Worm (Caenorhabditis elegans) whole organism, young adult: ENCODE data around the gene chc-1.

ENCODE experiments used
- F22D6.2 ChIP-seq: sonication (generic microtip); optimal IDR thresholded peaks from 2 replicates; lab custom pipeline; 2016; ENCODE audit warnings: mild to moderate bottlenecking, missing genetic modification characterization, missing compliant biosample characterization
- F37B4.10 ChIP-seq: fragments of 200-800 bp; sonication (Bioruptor generic); IDR thresholded peaks from 2 replicates; pipeline ENCODE4 v1.3.6; 2022; ENCODE audit warnings: missing genetic modification characterization, missing compliant biosample characterization
- F49E8.2 ChIP-seq: sonication (generic microtip); optimal IDR thresholded peaks from 3 replicates; lab custom pipeline; 2017; ENCODE audit warnings: missing genetic modification characterization, mild to moderate bottlenecking, missing compliant biosample characterization, antibody characterized with exemption, moderate library complexity; ENCODE audit not compliant: insufficient read depth
- T07F8.4 ChIP-seq: sonication (generic microtip); optimal IDR thresholded peaks from 2 replicates; lab custom pipeline; 2016; ENCODE audit warnings: mild to moderate bottlenecking, missing genetic modification characterization, moderate library complexity, missing compliant biosample characterization
- Y53G8AR.9 ChIP-seq: fragments of 200-800 bp; sonication (Bioruptor generic); conservative IDR thresholded peaks from 2 replicates; pipeline ENCODE4 v1.3.6; 2022; ENCODE audit warnings: missing genetic modification reagents, missing genetic modification characterization, missing compliant biosample characterization
- Y67H2A.10 ChIP-seq: fragments of 200-800 bp; sonication (Bioruptor generic); conservative IDR thresholded peaks from 2 replicates; pipeline ENCODE4 v1.3.6; 2022; ENCODE audit warnings: missing genetic modification reagents, missing genetic modification characterization, missing compliant biosample characterization
- Y95B8A.8 ChIP-seq: fragments of 200-800 bp; sonication (Bioruptor generic); IDR thresholded peaks from 2 replicates; pipeline ENCODE4 v1.3.6; 2022; ENCODE audit warnings: missing genetic modification reagents, missing genetic modification characterization, missing compliant biosample characterization
- ZK185.1 ChIP-seq: sonication (generic microtip); optimal IDR thresholded peaks from 2 replicates; lab custom pipeline; 2016; ENCODE audit warnings: mild to moderate bottlenecking, missing genetic modification characterization, missing compliant biosample characterization; ENCODE audit not compliant: poor library complexity, severe bottlenecking
- aptf-2 ChIP-seq: fragments of 200-800 bp; sonication (Bioruptor generic); conservative IDR thresholded peaks from 2 replicates; pipeline ENCODE4 v1.3.6; 2022; ENCODE audit warnings: missing genetic modification reagents, missing genetic modification characterization, missing compliant biosample characterization
- attf-3 ChIP-seq: fragments of 200-800 bp; sonication (Bioruptor generic); conservative IDR thresholded peaks from 2 replicates; pipeline ENCODE4 v1.3.6; 2022; ENCODE audit warnings: missing genetic modification reagents, missing genetic modification characterization, missing compliant biosample characterization
- attf-5 ChIP-seq: fragments of 200-800 bp; sonication (Bioruptor generic); optimal IDR thresholded peaks from 2 replicates; lab custom pipeline; 2018; ENCODE audit warnings: mild to moderate bottlenecking, missing genetic modification characterization, missing compliant biosample characterization
- attf-6 ChIP-seq: fragments of 200-800 bp; sonication (Bioruptor generic); IDR thresholded peaks from 2 replicates; pipeline ENCODE4 v1.3.6; 2022; ENCODE audit warnings: missing genetic modification reagents, missing genetic modification characterization, missing compliant biosample characterization
- ccch-3 ChIP-seq: fragments of 200-800 bp; sonication (Bioruptor generic); optimal IDR thresholded peaks from 2 replicates; lab custom pipeline; 2018; ENCODE audit warnings: mild to moderate bottlenecking, missing genetic modification characterization, missing compliant biosample characterization
- cebp-1 ChIP-seq, 2 experiments: fragments of 200-800 bp in 1 of 2; sonication (Bioruptor generic) in 1 of 2; sonication (generic microtip) in 1 of 2; IDR thresholded peaks in 1 of 2; optimal IDR thresholded peaks in 1 of 2; 2 replicates each; pipeline versions ENCODE4 v1.3.6 to Lab custom; 2017 to 2022; ENCODE audit warnings: missing compliant biosample characterization in 2 of 2, missing genetic modification characterization in 2 of 2, mild to moderate bottlenecking in 1 of 2, missing genetic modification reagents in 1 of 2, moderate library complexity in 1 of 2
- cebp-2 ChIP-seq: fragments of 200-800 bp; sonication (Bioruptor generic); IDR thresholded peaks from 2 replicates; pipeline ENCODE4 v1.3.6; 2022; ENCODE audit warnings: missing genetic modification characterization, missing compliant biosample characterization
- ceh-27 ChIP-seq: fragments of 200-800 bp; sonication (Bioruptor generic); optimal IDR thresholded peaks from 2 replicates; lab custom pipeline; 2018; ENCODE audit warnings: mild to moderate bottlenecking, missing genetic modification characterization, moderate library complexity, missing compliant biosample characterization
- ceh-91 ChIP-seq: fragments of 200-800 bp; sonication (Bioruptor generic); IDR thresholded peaks from 2 replicates; pipeline ENCODE4 v1.3.6; 2022; ENCODE audit warnings: missing genetic modification reagents, missing genetic modification characterization, missing compliant biosample characterization
- dox-1 ChIP-seq: fragments of 200-800 bp; sonication (Bioruptor generic); IDR thresholded peaks from 2 replicates; pipeline ENCODE4 v1.3.6; 2022; ENCODE audit warnings: missing genetic modification reagents, missing genetic modification characterization, missing compliant biosample characterization
- dpl-1 ChIP-seq: fragments of 150-350 bp; optimal IDR thresholded peaks from 2 replicates; lab custom pipeline; 2014; ENCODE audit warnings: missing biosample characterization, missing genetic modification reagents, missing genetic modification characterization
- efl-1 ChIP-seq: fragments of 150-350 bp; optimal IDR thresholded peaks from 2 replicates; lab custom pipeline; 2014; ENCODE audit warnings: missing biosample characterization, missing genetic modification reagents, missing genetic modification characterization
- egrh-3 ChIP-seq: fragments of 200-800 bp; sonication (Bioruptor generic); IDR thresholded peaks from 2 replicates; pipeline ENCODE4 v1.3.6; 2022; ENCODE audit warnings: missing genetic modification reagents, missing genetic modification characterization, missing compliant biosample characterization
- ekl-4 ChIP-seq: fragments of 200-800 bp; sonication (Bioruptor generic); IDR thresholded peaks from 2 replicates; pipeline ENCODE4 v1.3.6; 2022; ENCODE audit warnings: missing genetic modification reagents, missing genetic modification characterization, missing compliant biosample characterization
- ets-4 ChIP-seq: fragments of 200-800 bp; sonication (Bioruptor generic); optimal IDR thresholded peaks from 2 replicates; lab custom pipeline; 2018; ENCODE audit warnings: mild to moderate bottlenecking, missing genetic modification characterization, missing compliant biosample characterization
- gei-17 ChIP-seq: fragments of 200-800 bp; sonication (Bioruptor generic); optimal IDR thresholded peaks from 2 replicates; lab custom pipeline; 2018; ENCODE audit warnings: mild to moderate bottlenecking, missing genetic modification characterization, missing compliant biosample characterization
- hsf-1 ChIP-seq: fragments of 200-800 bp; sonication (Bioruptor generic); IDR thresholded peaks from 2 replicates; pipeline ENCODE4 v1.3.6; 2022; ENCODE audit warnings: missing genetic modification reagents, missing genetic modification characterization, missing compliant biosample characterization
- let-607 ChIP-seq, 2 experiments: fragments of 200-800 bp in 1 of 2; sonication (Bioruptor generic) in 1 of 2; sonication (generic microtip) in 1 of 2; optimal IDR thresholded peaks; 2 replicates each; lab custom pipeline; 2016 to 2018; ENCODE audit warnings: mild to moderate bottlenecking in 2 of 2, missing compliant biosample characterization in 2 of 2, missing genetic modification characterization in 2 of 2, moderate library complexity in 2 of 2, missing genotype in 1 of 2
- lin-26 ChIP-seq: fragments of 200-800 bp; sonication (Bioruptor generic); IDR thresholded peaks from 2 replicates; pipeline ENCODE4 v1.3.6; 2022; ENCODE audit warnings: missing genetic modification reagents, missing genetic modification characterization, missing compliant biosample characterization
- lin-35 ChIP-seq, 3 experiments: fragments of 150-350 bp in 2 of 3; sonication (generic microtip) in 1 of 3; optimal IDR thresholded peaks; 2 replicates each; lab custom pipeline; 2014 to 2018; ENCODE audit warnings: missing biosample characterization in 3 of 3, missing genetic modification characterization in 3 of 3, missing genetic modification reagents in 3 of 3
- lir-1 ChIP-seq: fragments of 200-800 bp; sonication (Bioruptor generic); conservative IDR thresholded peaks from 2 replicates; pipeline ENCODE4 v1.3.6; 2022; ENCODE audit warnings: missing genetic modification reagents, missing genetic modification characterization, missing compliant biosample characterization
- lsl-1 ChIP-seq: fragments of 200-800 bp; sonication (Bioruptor generic); optimal IDR thresholded peaks from 2 replicates; lab custom pipeline; 2018; ENCODE audit warnings: mild to moderate bottlenecking, missing genetic modification characterization, moderate library complexity, missing compliant biosample characterization
- madf-6 ChIP-seq: fragments of 200-800 bp; sonication (Bioruptor generic); IDR thresholded peaks from 2 replicates; pipeline ENCODE4 v1.3.6; 2022; ENCODE audit warnings: missing genetic modification reagents, missing genetic modification characterization, missing compliant biosample characterization
- madf-8 ChIP-seq: fragments of 200-800 bp; sonication (Bioruptor generic); conservative IDR thresholded peaks from 2 replicates; pipeline ENCODE4 v1.3.6; 2022; ENCODE audit warnings: missing genetic modification reagents, missing genetic modification characterization, missing compliant biosample characterization
- mel-28 ChIP-seq: sonication (generic microtip); optimal IDR thresholded peaks from 2 replicates; lab custom pipeline; 2016; ENCODE audit warnings: borderline replicate concordance, mild to moderate bottlenecking, missing genetic modification characterization, missing compliant biosample characterization
- nfyb-1 ChIP-seq: fragments of 200-800 bp; sonication (Bioruptor generic); IDR thresholded peaks from 2 replicates; pipeline ENCODE4 v1.3.6; 2022; ENCODE audit warnings: missing genetic modification reagents, missing genetic modification characterization, missing compliant biosample characterization
- nhr-179 ChIP-seq: sonication (generic microtip); optimal IDR thresholded peaks from 2 replicates; lab custom pipeline; 2016; ENCODE audit warnings: mild to moderate bottlenecking, missing genetic modification characterization, missing compliant biosample characterization
- nhr-90 ChIP-seq: sonication (generic microtip); optimal IDR thresholded peaks from 2 replicates; lab custom pipeline; 2016; ENCODE audit warnings: missing genotype, mild to moderate bottlenecking, missing genetic modification characterization, missing compliant biosample characterization
- pbrm-1 ChIP-seq: fragments of 200-800 bp; sonication (Bioruptor generic); IDR thresholded peaks from 2 replicates; pipeline ENCODE4 v1.3.6; 2022; ENCODE audit warnings: missing genetic modification reagents, missing genetic modification characterization, missing compliant biosample characterization
- snpc-1.3 ChIP-seq: sonication (generic microtip); optimal IDR thresholded peaks from 2 replicates; lab custom pipeline; 2017; ENCODE audit warnings: missing genetic modification characterization, mild to moderate bottlenecking, missing compliant biosample characterization, antibody characterized with exemption, moderate library complexity, missing genotype, missing genetic modification reagents; ENCODE audit not compliant: insufficient read depth
- snpc-3.4 ChIP-seq: sonication (generic microtip); optimal IDR thresholded peaks from 2 replicates; lab custom pipeline; 2017; ENCODE audit warnings: missing genetic modification characterization, mild to moderate bottlenecking, missing compliant biosample characterization, antibody characterized with exemption, moderate library complexity, missing genotype, missing genetic modification reagents
- zfh-2 ChIP-seq: fragments of 200-800 bp; sonication (Bioruptor generic); conservative IDR thresholded peaks from 2 replicates; pipeline ENCODE4 v1.3.6; 2022; ENCODE audit warnings: missing genetic modification reagents, missing genetic modification characterization, missing compliant biosample characterization
- zim-3 ChIP-seq: sonication (generic microtip); optimal IDR thresholded peaks from 2 replicates; lab custom pipeline; 2017; ENCODE audit warnings: mild to moderate bottlenecking, missing genetic modification characterization, moderate library complexity, missing compliant biosample characterization
- ztf-6 ChIP-seq: fragments of 200-800 bp; sonication (Bioruptor generic); IDR thresholded peaks from 2 replicates; pipeline ENCODE4 v1.3.6; 2022; ENCODE audit warnings: missing genetic modification reagents, missing genetic modification characterization, missing compliant biosample characterization

chc-1 gene

ce11 chrIII:10211889-10212494 lies 8.4 kb downstream of the chc-1 start, which contains the start of the genes blos-1 and best-18:
Gene blos-1, minus strand, starts transcription at chrIII:10211946.
Gene best-18, plus strand, starts transcription at chrIII:10212396.
- TF ChIP-seq lin-26 (GFP tag; lab: Robert Waterston, UW): no peak
- TF ChIP-seq lsl-1 (GFP tag; lab: Kevin White, UChicago): peak; percentile 46
- TF ChIP-seq cebp-1 (GFP tag; IDR thresholded peaks at IDR 0.05; lab: Robert Waterston, UW): no peak
- TF ChIP-seq cebp-1 (tag; optimal IDR thresholded peaks at IDR 0.05; lab: Kevin White, UChicago): peak; percentile 16

ce11 chrIII:10214540-10214979 lies 10.9 kb downstream of the chc-1 start:
- TF ChIP-seq egrh-3 (GFP tag; lab: Robert Waterston, UW) (no peak), ceh-91 (GFP tag; lab: Robert Waterston, UW) (no peak), nfyb-1 (GFP tag; lab: Robert Waterston, UW) (peak; percentile 89), lir-1 (GFP tag; lab: Robert Waterston, UW) (peak; percentile 31; the same call in 1 of the 2 replicates), attf-3 (0 out of 2 replicates have a peak, but pooled peaks have one; percentile 9), cebp-2 (GFP tag; lab: Robert Waterston, UW) (peak; percentile 52; the same call in 1 of the 2 replicates), ekl-4 (GFP tag; lab: Robert Waterston, UW) (peak; percentile 82), pbrm-1 (GFP tag; lab: Robert Waterston, UW) (0 out of 2 replicates have a peak, but pooled peaks have one; percentile 59), F37B4.10 (GFP tag; lab: Robert Waterston, UW) (0 out of 2 replicates have a peak, but pooled peaks have one; percentile 91), Y53G8AR.9 (GFP tag; lab: Robert Waterston, UW) (peak; percentile 96), attf-5 (GFP tag; lab: Kevin White, UChicago) (peak; percentile 44), attf-6 (GFP tag; lab: Robert Waterston, UW) (no peak), ZK185.1 (tag; lab: Kevin White, UChicago) (peak; percentile 86), hsf-1 (GFP tag; lab: Robert Waterston, UW) (peak; percentile 58; the same call in 1 of the 2 replicates), ceh-27 (no peak), efl-1 (GFP tag; lab: Kevin White, UChicago) (peak; percentile 0), F22D6.2 (tag; lab: Kevin White, UChicago) (peak; percentile 53), F49E8.2 (no peak), ets-4 (GFP tag; lab: Kevin White, UChicago) (peak; percentile 29), lin-35 (GFP tag; optimal IDR thresholded peaks at IDR 0.05; lab: Kevin White, UChicago) (peak in 1 of 3 experiments; percentile 71), nhr-179 (tag; lab: Kevin White, UChicago) (no peak), snpc-3.4 (tag; lab: Kevin White, UChicago) (peak; percentile 69), aptf-2 (no peak), madf-8 (GFP tag; lab: Robert Waterston, UW) (0 out of 2 replicates have a peak, but pooled peaks have one; percentile 13), zfh-2 (no peak), dpl-1 (no peak), mel-28 (peak; percentile 0), snpc-1.3 (tag; lab: Kevin White, UChicago) (no peak), Y95B8A.8 (peak; percentile 79), T07F8.4 (tag; lab: Kevin White, UChicago) (no peak), dox-1 (peak; percentile 72), ztf-6 (GFP tag; lab: Robert Waterston, UW) (no peak), Y67H2A.10 (GFP tag; lab: Robert Waterston, UW) (no peak; the same call in 1 of the 2 replicates), gei-17 (GFP tag; lab: Kevin White, UChicago) (peak; percentile 49), let-607 (tag; optimal IDR thresholded peaks at IDR 0.05; lab: Kevin White, UChicago) (peak; percentile 39 to 71), nhr-90 (tag; lab: Kevin White, UChicago) (peak; percentile 68), zim-3 (peak; percentile 78), madf-6 (GFP tag; lab: Robert Waterston, UW) (peak; percentile 68), ccch-3 (GFP tag; lab: Kevin White, UChicago) (no peak), lin-26 (GFP tag; lab: Robert Waterston, UW) (peak; percentile 70)
